Fruit fly (Drosophila melanogaster) Kc167 (cell line): Measurements from ENCODE around the gene dpr18.

Experiments used
- Myc ChIP-seq: fragments of >200 bp; optimal IDR thresholded peaks from 2 replicates; lab custom pipeline; 2017; ENCODE audit warnings: missing external identifiers
- Sin3A ChIP-seq: fragments of >200 bp; optimal IDR thresholded peaks from 2 replicates; lab custom pipeline; 2018; ENCODE audit warnings: missing external identifiers
- h ChIP-seq: fragments of >200 bp; optimal IDR thresholded peaks from 3 replicates; lab custom pipeline; 2018; ENCODE audit warnings: missing external identifiers
- insv ChIP-seq: fragments of >200 bp; optimal IDR thresholded peaks from 3 replicates; lab custom pipeline; 2018; ENCODE audit warnings: missing external identifiers
- psq ChIP-seq: fragments of >200 bp; optimal IDR thresholded peaks from 2 replicates; lab custom pipeline; 2017; ENCODE audit warnings: missing external identifiers
- ttk ChIP-seq: sonication (Bioruptor generic); optimal IDR thresholded peaks from 2 replicates; lab custom pipeline; 2017; ENCODE audit warnings: missing external identifiers

The dpr18 gene

dm6 chrX:16063414-16063938 lies at the start of gene dpr18:
Gene dpr18, plus strand, starts transcription at chrX:16063738.
- TF ChIP-seq ttk (no peak), Sin3A (lab: Kevin White, UChicago) (no peak), insv (lab: Kevin White, UChicago) (no peak), Myc (lab: Kevin White, UChicago) (no peak), h (lab: Kevin White, UChicago) (no peak), psq (lab: Kevin White, UChicago) (no peak)

- TF ChIP-seq insv (lab: Kevin White, UChicago) (no peak), ttk (no peak), psq (lab: Kevin White, UChicago) (no peak), Sin3A (lab: Kevin White, UChicago) (no peak), h (lab: Kevin White, UChicago) (no peak), Myc (lab: Kevin White, UChicago) (no peak)
Observed at dm6 chrX:16062720-16063413, 671 bp upstream of the dpr18 start, which contains the start of gene CG12395. Gene CG12395, minus strand, starts transcription at chrX:16062898.

- TF ChIP-seq h (lab: Kevin White, UChicago) = no peak
- no peak for TF ChIP-seq insv (lab: Kevin White, UChicago)
- TF ChIP-seq Myc (lab: Kevin White, UChicago) = no peak
- no peak for TF ChIP-seq ttk
- TF ChIP-seq Sin3A (lab: Kevin White, UChicago) = no peak
- TF ChIP-seq psq (lab: Kevin White, UChicago) = no peak
Observed at dm6 chrX:16072193-16072592, 8.7 kb downstream of the dpr18 start.

- no peak for TF ChIP-seq Sin3A (lab: Kevin White, UChicago)
Observed at dm6 chrX:16072658-16073374, 9.3 kb downstream of the dpr18 start.

- TF ChIP-seq Sin3A (lab: Kevin White, UChicago) (no peak), h (lab: Kevin White, UChicago) (no peak), insv (lab: Kevin White, UChicago) (no peak)
Observed at dm6 chrX:16073375-16073982, 9.9 kb downstream of the dpr18 start, which contains the start of gene Nipsnap. Gene Nipsnap, minus strand, starts transcription at chrX:16073568.

- TF ChIP-seq Sin3A (lab: Kevin White, UChicago) (no peak), ttk (no peak), psq (lab: Kevin White, UChicago) (no peak), insv (lab: Kevin White, UChicago) (no peak), Myc (lab: Kevin White, UChicago) (no peak), h (lab: Kevin White, UChicago) (no peak)
Observed at dm6 chrX:16082932-16083331, 19.4 kb downstream of the dpr18 start, which contains the start of gene CG8958. Gene CG8958, plus strand, starts transcription at chrX:16083232.

dm6 chrX:16085865-16086592 lies 22.5 kb downstream of the dpr18 start:
- TF ChIP-seq Sin3A (lab: Kevin White, UChicago) = no peak
- no peak for TF ChIP-seq ttk
- no peak for TF ChIP-seq psq (lab: Kevin White, UChicago)
- TF ChIP-seq Myc (lab: Kevin White, UChicago) = no peak

- TF ChIP-seq insv (lab: Kevin White, UChicago) (no peak), psq (lab: Kevin White, UChicago) (no peak), h (lab: Kevin White, UChicago) (no peak), ttk (no peak), Myc (lab: Kevin White, UChicago) (no peak), Sin3A (lab: Kevin White, UChicago) (no peak)
Observed at dm6 chrX:16087496-16087895, 24.0 kb downstream of the dpr18 start.

dm6 chrX:16088279-16088678 lies 24.7 kb downstream of the dpr18 start:
- TF ChIP-seq psq (lab: Kevin White, UChicago) (no peak), Sin3A (lab: Kevin White, UChicago) (no peak), Myc (lab: Kevin White, UChicago) (no peak), ttk (no peak), h (lab: Kevin White, UChicago) (no peak)

dm6 chrX:16089012-16089963 lies 25.8 kb downstream of the dpr18 start:
- no peak for TF ChIP-seq Myc (lab: Kevin White, UChicago)
- TF ChIP-seq h (lab: Kevin White, UChicago) = no peak
- no peak for TF ChIP-seq insv (lab: Kevin White, UChicago)
- no peak for TF ChIP-seq ttk
- TF ChIP-seq Sin3A (lab: Kevin White, UChicago) = no peak
- no peak for TF ChIP-seq psq (lab: Kevin White, UChicago)
